Worm (Caenorhabditis elegans) whole organism, mixed stage, embryonic: ENCODE data around the gene srh-139.

ENCODE experiments used
- M03D4.4 ChIP-seq: sonication (generic microtip); optimal IDR thresholded peaks from 2 replicates; lab custom pipeline; 2017; ENCODE audit warnings: mild to moderate bottlenecking, missing genetic modification characterization, missing compliant biosample characterization
- bed-3 ChIP-seq: fragments of 200-800 bp; sonication (Bioruptor generic); optimal IDR thresholded peaks from 3 replicates; lab custom pipeline; 2018; ENCODE audit warnings: mild to moderate bottlenecking, missing genetic modification characterization, moderate library complexity, missing compliant biosample characterization
- blmp-1 ChIP-seq: fragments of 150-350 bp; optimal IDR thresholded peaks from 2 replicates; lab custom pipeline; 2014; ENCODE audit warnings: missing biosample characterization, missing genetic modification characterization
- ceh-39 ChIP-seq: fragments of 150-350 bp; optimal IDR thresholded peaks from 2 replicates; lab custom pipeline; 2014; ENCODE audit warnings: missing biosample characterization, missing genetic modification characterization
- ceh-43 ChIP-seq: fragments of 200-800 bp; sonication (Bioruptor generic); optimal IDR thresholded peaks from 2 replicates; lab custom pipeline; 2018; ENCODE audit warnings: mild to moderate bottlenecking, missing genetic modification characterization, moderate library complexity, missing compliant biosample characterization
- ces-1 ChIP-seq: fragments of 150-350 bp; optimal IDR thresholded peaks from 2 replicates; lab custom pipeline; 2014; ENCODE audit warnings: missing biosample characterization, missing genetic modification reagents, missing genetic modification characterization
- cnd-1 ChIP-seq: fragments of 200-800 bp; sonication (Bioruptor generic); optimal IDR thresholded peaks from 2 replicates; lab custom pipeline; 2018; ENCODE audit warnings: mild to moderate bottlenecking, missing genetic modification characterization, missing compliant biosample characterization
- drap-1 ChIP-seq: fragments of 200-800 bp; sonication (Bioruptor generic); optimal IDR thresholded peaks from 3 replicates; lab custom pipeline; 2018; ENCODE audit warnings: mild to moderate bottlenecking, missing genetic modification characterization, missing compliant biosample characterization
- hlh-1 ChIP-seq: fragments of 150-350 bp; optimal IDR thresholded peaks from 2 replicates; lab custom pipeline; 2014; ENCODE audit warnings: missing biosample characterization, missing genetic modification reagents, missing genetic modification characterization
- lin-13 ChIP-seq: fragments of 150-350 bp; optimal IDR thresholded peaks from 2 replicates; lab custom pipeline; 2014; ENCODE audit warnings: missing biosample characterization, missing genetic modification characterization
- lin-32 ChIP-seq: fragments of 200-800 bp; sonication (Bioruptor generic); optimal IDR thresholded peaks from 2 replicates; lab custom pipeline; 2018; ENCODE audit warnings: mild to moderate bottlenecking, missing genetic modification characterization, missing compliant biosample characterization
- mab-5 ChIP-seq: fragments of 150-350 bp; optimal IDR thresholded peaks from 2 replicates; lab custom pipeline; 2014; ENCODE audit warnings: missing biosample characterization, missing genetic modification characterization
- mep-1 ChIP-seq: fragments of 150-350 bp; optimal IDR thresholded peaks from 2 replicates; lab custom pipeline; 2017; ENCODE audit warnings: missing biosample characterization, missing genetic modification reagents, missing genetic modification characterization, inconsistent platforms
- mls-2 ChIP-seq: sonication (generic microtip); optimal IDR thresholded peaks from 2 replicates; lab custom pipeline; 2016; ENCODE audit warnings: mild to moderate bottlenecking, missing genetic modification characterization, moderate library complexity, missing compliant biosample characterization
- nhr-12 ChIP-seq: fragments of 150-350 bp; optimal IDR thresholded peaks from 2 replicates; lab custom pipeline; 2014; ENCODE audit warnings: missing biosample characterization, missing genetic modification characterization
- nhr-2 ChIP-seq: fragments of 150-350 bp; optimal IDR thresholded peaks from 2 replicates; lab custom pipeline; 2014; ENCODE audit warnings: missing biosample characterization, missing genetic modification characterization
- nhr-237 ChIP-seq: fragments of 150-350 bp; optimal IDR thresholded peaks from 2 replicates; lab custom pipeline; 2014; ENCODE audit warnings: missing biosample characterization, missing genetic modification characterization
- nhr-28 ChIP-seq: fragments of 150-350 bp; optimal IDR thresholded peaks from 2 replicates; lab custom pipeline; 2014; ENCODE audit warnings: missing biosample characterization, missing genetic modification characterization
- nhr-76 ChIP-seq: sonication (generic microtip); optimal IDR thresholded peaks from 2 replicates; lab custom pipeline; 2017; ENCODE audit warnings: missing biosample characterization, missing genetic modification characterization
- pha-4 ChIP-seq: fragments of 150-350 bp; optimal IDR thresholded peaks from 2 replicates; lab custom pipeline; 2018; ENCODE audit warnings: missing biosample characterization, missing genetic modification reagents, missing genetic modification characterization
- sem-2 ChIP-seq: fragments of 200-800 bp; sonication (Bioruptor generic); optimal IDR thresholded peaks from 2 replicates; lab custom pipeline; 2018; ENCODE audit warnings: mild to moderate bottlenecking, missing genetic modification characterization, missing compliant biosample characterization
- snpc-4 ChIP-seq: fragments of 150-350 bp; optimal IDR thresholded peaks from 2 replicates; lab custom pipeline; 2014; ENCODE audit warnings: missing biosample characterization, missing genetic modification characterization
- unc-120 ChIP-seq: sonication (generic microtip); optimal IDR thresholded peaks from 2 replicates; lab custom pipeline; 2017; ENCODE audit warnings: missing genetic modification characterization, missing compliant biosample characterization; ENCODE audit not compliant: poor library complexity, severe bottlenecking
- unc-39 ChIP-seq: fragments of 150-350 bp; optimal IDR thresholded peaks from 2 replicates; lab custom pipeline; 2014; ENCODE audit warnings: missing biosample characterization, missing genetic modification characterization
- zip-8 ChIP-seq: fragments of 150-350 bp; optimal IDR thresholded peaks from 2 replicates; lab custom pipeline; 2014; ENCODE audit warnings: missing biosample characterization, missing genetic modification characterization
- ztf-11 ChIP-seq: fragments of 150-350 bp; optimal IDR thresholded peaks from 2 replicates; lab custom pipeline; 2014; ENCODE audit warnings: missing biosample characterization, missing genetic modification characterization

Gene srh-139

DNA sequence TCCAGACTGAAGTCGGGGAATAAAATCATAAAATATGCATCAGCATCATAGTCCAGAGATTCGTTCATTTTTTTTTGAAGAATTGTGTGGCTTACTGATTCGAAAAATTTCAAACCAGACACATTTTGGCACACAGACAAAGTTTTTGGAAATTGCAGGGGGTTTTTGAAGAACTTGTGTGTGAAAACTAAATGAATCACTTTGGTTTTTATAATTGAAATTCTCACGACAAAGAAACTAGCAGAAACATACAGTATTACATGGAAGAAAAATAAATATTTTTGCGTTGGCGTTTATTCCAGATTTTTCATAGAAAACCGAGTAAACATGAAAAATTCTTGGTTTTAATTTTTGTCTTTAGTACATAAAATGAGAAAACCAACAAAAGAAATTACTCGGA, 38.5 kb downstream of the srh-139 start, which contains the start of gene srw-34:
srw-34 (minus strand) TSS at position 101 of the 400 bp plus-strand sequence.
- TF ChIP-seq cnd-1 (tag; lab: Kevin White, UChicago) (no peak), nhr-12 (no peak), pha-4 (no peak), drap-1 (GFP tag; lab: Kevin White, UChicago) (no peak), mls-2 (tag; lab: Kevin White, UChicago) (no peak), hlh-1 (no peak), bed-3 (no peak), ztf-11 (no peak), ces-1 (no peak), unc-120 (no peak)

DNA sequence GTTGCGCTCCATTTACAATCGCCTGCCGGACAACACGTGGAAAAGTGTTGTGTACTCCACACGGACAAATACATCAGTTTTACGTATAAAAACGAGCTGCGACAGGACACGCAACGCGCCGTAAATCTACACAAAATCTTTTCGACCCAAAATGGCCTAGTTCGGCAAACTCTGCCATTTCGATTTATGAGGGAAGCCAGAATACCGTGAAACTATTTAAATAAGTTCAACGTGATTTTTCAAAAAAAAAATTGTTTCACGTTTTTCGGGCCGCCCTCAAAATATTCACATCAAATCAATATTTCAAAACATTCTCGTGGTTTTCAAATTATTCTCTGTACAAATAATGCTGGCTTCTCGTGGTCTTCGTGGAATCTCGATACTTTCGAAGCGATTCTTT, 43.1 kb downstream of the srh-139 start, which contains the start of gene F36D3.8:
F36D3.8 (plus strand) TSS at position 301 of the 400 bp plus-strand sequence.
- TF ChIP-seq lin-32 (GFP tag; lab: Kevin White, UChicago) (no peak), ceh-43 (GFP tag; lab: Kevin White, UChicago) (no peak), snpc-4 (no peak), mls-2 (tag; lab: Kevin White, UChicago) (no peak), blmp-1 (no peak), mab-5 (tag; lab: Kevin White, UChicago) (no peak), nhr-2 (tag; lab: Kevin White, UChicago) (no peak), ces-1 (no peak), bed-3 (no peak), M03D4.4 (tag; lab: Kevin White, UChicago) (no peak)
- TF ChIP-seq, all 35 proteins: peak for 0

DNA sequence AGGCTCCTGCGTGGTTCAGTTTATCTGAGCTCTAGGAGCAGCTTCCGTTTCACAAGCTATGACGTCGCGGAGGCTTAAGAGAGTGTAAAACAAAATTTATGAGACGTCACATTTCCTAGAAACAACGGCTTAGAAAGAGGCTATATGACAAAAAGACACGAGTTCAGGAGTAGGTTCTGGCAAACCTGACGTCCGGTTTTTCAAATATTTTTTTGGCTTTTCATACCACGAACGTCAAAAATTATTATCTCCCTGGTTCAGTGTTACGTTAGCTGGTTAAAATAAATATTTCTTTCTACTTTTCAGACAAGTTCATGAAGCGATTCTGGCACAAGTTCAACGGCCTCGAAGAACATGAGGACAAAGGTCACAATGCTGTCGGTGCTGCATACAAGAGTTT, 44.0 kb downstream of the srh-139 start, which contains the start of gene F36D3.16:
F36D3.16 (plus strand) TSS at position 301 of the 400 bp plus-strand sequence.
- TF ChIP-seq nhr-12 (no peak), ceh-39 (tag; lab: Kevin White, UChicago) (no peak), nhr-2 (tag; lab: Kevin White, UChicago) (no peak)

DNA sequence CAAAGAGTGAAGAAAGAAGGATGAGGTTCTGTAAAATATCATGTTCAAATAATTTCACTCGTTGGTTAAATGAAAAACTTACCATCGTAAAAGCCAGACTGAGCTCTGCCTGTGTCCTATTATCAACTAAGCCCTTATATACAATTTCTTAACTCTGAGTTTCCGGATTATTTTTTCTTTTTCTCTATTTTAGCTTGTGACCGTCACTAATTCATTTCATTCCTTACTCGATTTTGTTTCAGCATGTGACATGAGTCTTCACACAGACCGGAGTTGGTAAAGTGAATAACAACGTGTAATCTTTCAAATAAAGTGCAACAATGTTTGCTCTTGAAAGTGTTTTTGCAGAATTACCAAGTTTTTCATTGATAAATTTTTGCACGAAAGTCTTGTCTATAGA, 50.2 kb downstream of the srh-139 start, which contains the start of gene cpr-2:
cpr-2 (minus strand) TSS at position 101 of the 400 bp plus-strand sequence.
- no peak for TF ChIP-seq nhr-237 (tag; lab: Kevin White, UChicago)
- TF ChIP-seq pha-4 = no peak
- TF ChIP-seq drap-1 (GFP tag; lab: Kevin White, UChicago) = no peak
- TF ChIP-seq zip-8 (tag; lab: Kevin White, UChicago) = no peak
- no peak for TF ChIP-seq snpc-4
- no peak for TF ChIP-seq blmp-1
- TF ChIP-seq nhr-2 (tag; lab: Kevin White, UChicago) = no peak
- TF ChIP-seq unc-39 = no peak
- no peak for TF ChIP-seq mep-1
- no peak for TF ChIP-seq nhr-28 (tag; lab: Kevin White, UChicago)
- TF ChIP-seq nhr-12 = no peak
- TF ChIP-seq lin-13 = no peak
- TF ChIP-seq unc-120 = no peak
- no peak for TF ChIP-seq M03D4.4 (tag; lab: Kevin White, UChicago)
- TF ChIP-seq lin-32 (GFP tag; lab: Kevin White, UChicago) = no peak
- TF ChIP-seq sem-2 (GFP tag; lab: Kevin White, UChicago) = no peak
- TF ChIP-seq ceh-43 (GFP tag; lab: Kevin White, UChicago) = no peak
- TF ChIP-seq ces-1 = no peak
- TF ChIP-seq nhr-76 (tag; lab: Kevin White, UChicago) = no peak
